Worm (Caenorhabditis elegans) whole organism, L2 larva: Measurements from ENCODE around the gene K05G3.2.

ENCODE experiments used
- F13H6.1 ChIP-seq: sonication (generic microtip); optimal IDR thresholded peaks from 2 replicates; lab custom pipeline; 2016; ENCODE audit warnings: missing genetic modification characterization, missing compliant biosample characterization
- ceh-16 ChIP-seq: fragments of 150-350 bp; optimal IDR thresholded peaks from 2 replicates; lab custom pipeline; 2014; ENCODE audit warnings: missing biosample characterization, missing genetic modification characterization
- egl-27 ChIP-seq: sonication (generic microtip); optimal IDR thresholded peaks from 3 replicates; lab custom pipeline; 2017; ENCODE audit warnings: missing biosample characterization, missing genetic modification reagents, missing genetic modification characterization
- elt-3 ChIP-seq: sonication (generic microtip); optimal IDR thresholded peaks from 2 replicates; lab custom pipeline; 2017; ENCODE audit warnings: missing biosample characterization, missing genetic modification characterization
- nhr-10 ChIP-seq: sonication (generic microtip); optimal IDR thresholded peaks from 2 replicates; lab custom pipeline; 2017; ENCODE audit warnings: missing biosample characterization, missing genetic modification characterization
- nhr-25 ChIP-seq: fragments of 150-350 bp; sonication (generic microtip); optimal IDR thresholded peaks from 3 replicates; lab custom pipeline; 2014; ENCODE audit warnings: missing biosample characterization, missing genetic modification characterization
- unc-55 ChIP-seq: fragments of 150-350 bp; sonication (generic microtip); optimal IDR thresholded peaks from 3 replicates; lab custom pipeline; 2014; ENCODE audit warnings: missing biosample characterization, missing genetic modification reagents, missing genetic modification characterization
- unc-62 ChIP-seq: fragments of 150-350 bp; optimal IDR thresholded peaks from 2 replicates; lab custom pipeline; 2014; ENCODE audit warnings: missing biosample characterization, missing genetic modification reagents, missing genetic modification characterization
- ztf-11 ChIP-seq: sonication (generic microtip); optimal IDR thresholded peaks from 2 replicates; lab custom pipeline; 2017; ENCODE audit warnings: missing biosample characterization, missing genetic modification characterization
- ztf-4 ChIP-seq: fragments of 150-350 bp; optimal IDR thresholded peaks from 2 replicates; lab custom pipeline; 2014; ENCODE audit warnings: missing biosample characterization, missing genetic modification characterization

DNA sequence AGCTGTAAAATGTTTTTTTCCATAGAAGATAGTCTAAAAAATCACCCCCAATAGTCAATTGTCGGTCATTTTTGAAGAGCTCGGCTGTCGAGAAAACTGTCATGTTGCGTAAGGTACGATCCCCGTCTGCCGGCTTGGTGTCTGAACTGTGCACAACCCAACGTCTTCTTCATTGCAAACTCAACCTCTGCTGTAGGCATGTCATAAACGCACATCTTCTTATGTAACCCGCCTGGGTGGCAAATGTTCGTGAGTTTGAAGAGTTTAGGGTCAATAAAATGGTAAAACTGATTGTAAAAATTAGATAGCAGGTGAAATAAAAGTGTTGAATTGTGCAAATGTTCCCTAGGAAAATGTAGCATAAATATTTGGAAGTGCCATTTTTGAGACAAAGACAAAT lies 29.6 kb downstream of the K05G3.2 start:
- TF ChIP-seq ztf-11 (tag; lab: Kevin White, UChicago), result no peak
- no peak for TF ChIP-seq ztf-4 (tag; lab: Kevin White, UChicago)
- TF ChIP-seq ceh-16, result no peak
- no peak for TF ChIP-seq unc-55
- TF ChIP-seq unc-62 (GFP tag; lab: Kevin White, UChicago), result no peak
- no peak for TF ChIP-seq nhr-25 (tag; lab: Kevin White, UChicago)
- TF ChIP-seq egl-27 (tag; lab: Kevin White, UChicago), result no peak
- TF ChIP-seq F13H6.1 (tag; lab: Kevin White, UChicago), result no peak
- TF ChIP-seq nhr-10 (tag; lab: Kevin White, UChicago), result no peak
- no peak for TF ChIP-seq elt-3 (tag; lab: Kevin White, UChicago)
